Fruit fly (Drosophila melanogaster): ENCODE results near the gene Eig71Ek.
A peak's percentile ranks its signal among the peaks of the same experiment; 100 is the strongest.

The Eig71Ek gene

dm6 chr3L:15631067-15631466 is 30.0 kb upstream of the Eig71Ek start:
- no peak for TF ChIP-seq brk (GFP tag; optimal IDR thresholded peaks at IDR 0.05)
- TF ChIP-seq dmrt93B (GFP tag; optimal IDR thresholded peaks at IDR 0.05), result no peak
- TF ChIP-seq N (GFP tag; optimal IDR thresholded peaks at IDR 0.05), result no peak
- TF ChIP-seq usp (GFP tag; optimal IDR thresholded peaks at IDR 0.05), result no peak
- TF ChIP-seq Rel (GFP tag; optimal IDR thresholded peaks at IDR 0.05), result no peak
- TF ChIP-seq Rel (tag; optimal IDR thresholded peaks at IDR 0.05), result peak; percentile 33

dm6 chr3L:15632653-15633052 is 28.4 kb upstream of the Eig71Ek start:
- no peak for TF ChIP-seq h (GFP tag; optimal IDR thresholded peaks at IDR 0.05)
- peak; percentile 14 for TF ChIP-seq rgr (GFP tag; optimal IDR thresholded peaks at IDR 0.05)
- no peak for TF ChIP-seq GATAd (GFP tag; optimal IDR thresholded peaks at IDR 0.05)
- TF ChIP-seq Sp1 (GFP tag; optimal IDR thresholded peaks at IDR 0.05), result peak; percentile 13
- peak; percentile 32 for TF ChIP-seq br (GFP tag; optimal IDR thresholded peaks at IDR 0.05)
- no peak for TF ChIP-seq jim (GFP tag; optimal IDR thresholded peaks at IDR 0.05)
- TF ChIP-seq dmrt93B (GFP tag; optimal IDR thresholded peaks at IDR 0.05), result no peak
- TF ChIP-seq Hr83 (GFP tag; optimal IDR thresholded peaks at IDR 0.05; ENCODE audit: poor library complexity, severe bottlenecking), result no peak

dm6 chr3L:15634368-15635075 is 26.5 kb upstream of the Eig71Ek start:
- TF ChIP-seq h (GFP tag; optimal IDR thresholded peaks at IDR 0.05), result no peak
- TF ChIP-seq OdsH (GFP tag; optimal IDR thresholded peaks at IDR 0.05), result no peak
- TF ChIP-seq dl (GFP tag; optimal IDR thresholded peaks at IDR 0.05; ENCODE audit: insufficient read depth in 1 of 2, partially characterized antibody in 2 of 2), result no peak
- TF ChIP-seq Hr83 (GFP tag; optimal IDR thresholded peaks at IDR 0.05; ENCODE audit: poor library complexity, severe bottlenecking), result no peak
- no peak for TF ChIP-seq woc (GFP tag; optimal IDR thresholded peaks at IDR 0.05)
- no peak for TF ChIP-seq Vsx2 (GFP tag; optimal IDR thresholded peaks at IDR 0.05; ENCODE audit: partially characterized antibody)
- no peak for TF ChIP-seq rgr (GFP tag; optimal IDR thresholded peaks at IDR 0.05)
- no peak for TF ChIP-seq sage (GFP tag; optimal IDR thresholded peaks at IDR 0.05)
- no peak for TF ChIP-seq fru (GFP tag; optimal IDR thresholded peaks at IDR 0.05)
- no peak for TF ChIP-seq tai (GFP tag; optimal IDR thresholded peaks at IDR 0.05)
- TF ChIP-seq Sp1 (GFP tag; optimal IDR thresholded peaks at IDR 0.05), result no peak
- no peak for TF ChIP-seq brk (GFP tag; optimal IDR thresholded peaks at IDR 0.05)
- TF ChIP-seq Abd-B (GFP tag; optimal IDR thresholded peaks at IDR 0.05), result no peak
- no peak for TF ChIP-seq Dfd (GFP tag; optimal IDR thresholded peaks at IDR 0.05)
- no peak for TF ChIP-seq psq (GFP tag; optimal IDR thresholded peaks at IDR 0.05)
- TF ChIP-seq N (GFP tag; optimal IDR thresholded peaks at IDR 0.05), result no peak
- no peak for TF ChIP-seq CrebA (GFP tag; optimal IDR thresholded peaks at IDR 0.05; ENCODE audit: borderline replicate concordance)
- TF ChIP-seq Rel (GFP tag; optimal IDR thresholded peaks at IDR 0.05), result no peak
- TF ChIP-seq Rel (tag; optimal IDR thresholded peaks at IDR 0.05), result no peak

- peak; percentile 26 for TF ChIP-seq h (GFP tag; optimal IDR thresholded peaks at IDR 0.05)
- TF ChIP-seq Hr83 (GFP tag; optimal IDR thresholded peaks at IDR 0.05; ENCODE audit: poor library complexity, severe bottlenecking), result no peak
Observed at dm6 chr3L:15636359-15636758, 24.7 kb upstream of the Eig71Ek start.

- TF ChIP-seq fru (GFP tag; optimal IDR thresholded peaks at IDR 0.05), result no peak
Observed at dm6 chr3L:15636978-15637377, 24.1 kb upstream of the Eig71Ek start.

- TF ChIP-seq jim (GFP tag; optimal IDR thresholded peaks at IDR 0.05) (peak; percentile 11), Jra (GFP tag; optimal IDR thresholded peaks at IDR 0.05) (peak; percentile 11), brk (GFP tag; optimal IDR thresholded peaks at IDR 0.05) (peak; percentile 22), h (GFP tag; optimal IDR thresholded peaks at IDR 0.05) (peak; percentile 76), Hnf4 (GFP tag; optimal IDR thresholded peaks at IDR 0.05) (peak; percentile 49), dsf (GFP tag; optimal IDR thresholded peaks at IDR 0.05; ENCODE audit: borderline replicate concordance) (no peak), foxo (GFP tag; optimal IDR thresholded peaks at IDR 0.05) (peak in 1 of 2 experiments; percentile 21), psq (GFP tag; optimal IDR thresholded peaks at IDR 0.05) (no peak), tai (GFP tag; optimal IDR thresholded peaks at IDR 0.05) (peak; percentile 35), rgr (GFP tag; optimal IDR thresholded peaks at IDR 0.05) (peak; percentile 65), CrebA (GFP tag; optimal IDR thresholded peaks at IDR 0.05; ENCODE audit: borderline replicate concordance) (no peak), Abd-B (GFP tag; optimal IDR thresholded peaks at IDR 0.05) (no peak), fru (GFP tag; optimal IDR thresholded peaks at IDR 0.05) (peak; percentile 47), br (GFP tag; optimal IDR thresholded peaks at IDR 0.05) (peak; percentile 39), OdsH (GFP tag; optimal IDR thresholded peaks at IDR 0.05) (peak; percentile 48), Rel (GFP tag; optimal IDR thresholded peaks at IDR 0.05) (no peak), Rel (tag; optimal IDR thresholded peaks at IDR 0.05) (peak; percentile 42), Hr83 (GFP tag; optimal IDR thresholded peaks at IDR 0.05; ENCODE audit: poor library complexity, severe bottlenecking) (peak; percentile 92)
Observed at dm6 chr3L:15637618-15638017, 23.4 kb upstream of the Eig71Ek start.
